Fruit fly (Drosophila melanogaster) whole organism, embryonic: ENCODE data around the gene CG14676.
A peak's percentile ranks its signal among the peaks of the same experiment; 100 is the strongest.

Experiments used
- Asciz ChIP-seq: fragments of 200-800 bp; sonication (Bioruptor generic); optimal IDR thresholded peaks from 2 replicates; lab custom pipeline; 2017; ENCODE audit warnings: missing biosample characterization, mild to moderate bottlenecking, missing genetic modification characterization, missing genetic modification reagents
- CG1024 ChIP-seq: fragments of 200-800 bp; sonication (Bioruptor generic); IDR thresholded peaks from 2 replicates; pipeline ENCODE4 v1.3.6; 2022; ENCODE audit warnings: missing biosample characterization, missing genetic modification characterization
- CG12104 ChIP-seq: fragments of 200-800 bp; sonication (Bioruptor generic); optimal IDR thresholded peaks from 3 replicates; lab custom pipeline; 2016; ENCODE audit warnings: missing biosample characterization, missing genetic modification characterization
- CG12299 ChIP-seq: fragments of 200-800 bp; sonication (Bioruptor generic); optimal IDR thresholded peaks from 2 replicates; lab custom pipeline; 2018; ENCODE audit warnings: missing biosample characterization, mild to moderate bottlenecking, missing genetic modification characterization
- CG1233 ChIP-seq: fragments of 200-800 bp; sonication (Bioruptor generic); optimal IDR thresholded peaks from 4 replicates; lab custom pipeline; 2018; ENCODE audit warnings: missing biosample characterization, mild to moderate bottlenecking, missing genetic modification characterization
- CG13424 ChIP-seq: fragments of 200-800 bp; sonication (Bioruptor generic); optimal IDR thresholded peaks from 2 replicates; lab custom pipeline; 2019; ENCODE audit warnings: missing biosample characterization, mild to moderate bottlenecking, missing genetic modification characterization, moderate library complexity
- CG13775 ChIP-seq: fragments of 200-800 bp; sonication (Bioruptor generic); optimal IDR thresholded peaks from 3 replicates; lab custom pipeline; 2017; ENCODE audit warnings: missing biosample characterization, mild to moderate bottlenecking, missing genetic modification characterization
- CG18011 ChIP-seq: fragments of 200-800 bp; sonication (Bioruptor generic); optimal IDR thresholded peaks from 2 replicates; lab custom pipeline; 2017; ENCODE audit warnings: missing biosample characterization, missing genetic modification characterization, mild to moderate bottlenecking, moderate library complexity, missing genotype
- CG18599 ChIP-seq: fragments of 200-800 bp; sonication (Bioruptor generic); optimal IDR thresholded peaks from 3 replicates; lab custom pipeline; 2017; ENCODE audit warnings: missing biosample characterization, missing genetic modification characterization, mild to moderate bottlenecking, moderate library complexity, missing genetic modification reagents
- CG2116 ChIP-seq: fragments of 200-800 bp; sonication (Bioruptor generic); optimal IDR thresholded peaks from 3 replicates; lab custom pipeline; 2018; ENCODE audit warnings: missing biosample characterization, mild to moderate bottlenecking, missing genetic modification characterization
- CG2889 ChIP-seq: fragments of 200-800 bp; sonication (Bioruptor generic); IDR thresholded peaks from 3 replicates; pipeline ENCODE4 v1.3.6; 2022; ENCODE audit warnings: missing biosample characterization, missing genetic modification characterization
- CG30403 ChIP-seq: fragments of 200-800 bp; sonication (Bioruptor generic); optimal IDR thresholded peaks from 3 replicates; lab custom pipeline; 2016; ENCODE audit warnings: missing biosample characterization, missing genetic modification characterization
- CG34376 ChIP-seq: fragments of 200-800 bp; sonication (Bioruptor generic); optimal IDR thresholded peaks from 2 replicates; lab custom pipeline; 2018; ENCODE audit warnings: missing biosample characterization, mild to moderate bottlenecking, missing genetic modification characterization
- CG34422 ChIP-seq: fragments of 200-800 bp; sonication (Bioruptor generic); IDR thresholded peaks from 3 replicates; pipeline ENCODE4 v1.3.6; 2022; ENCODE audit warnings: missing biosample characterization, missing genetic modification characterization
- CG3726 ChIP-seq: fragments of 200-800 bp; sonication (Bioruptor generic); IDR thresholded peaks from 3 replicates; pipeline ENCODE4, ENCODE4 v1.3.6; 2022; ENCODE audit warnings: missing biosample characterization, missing genetic modification characterization
- CG4424 ChIP-seq: fragments of 200-800 bp; sonication (Bioruptor generic); optimal IDR thresholded peaks from 3 replicates; lab custom pipeline; 2016; ENCODE audit warnings: missing biosample characterization, missing genetic modification characterization
- CG4617 ChIP-seq: fragments of 200-800 bp; sonication (Bioruptor generic); optimal IDR thresholded peaks from 3 replicates; lab custom pipeline; 2016; ENCODE audit warnings: missing biosample characterization, missing genetic modification characterization, borderline replicate concordance
- CG5953 ChIP-seq: fragments of 200-800 bp; sonication (Bioruptor generic); IDR thresholded peaks from 2 replicates; pipeline ENCODE4 v1.3.6; 2022; ENCODE audit warnings: missing biosample characterization, missing genetic modification characterization
- CG6854 ChIP-seq: fragments of 200-800 bp; sonication (Bioruptor generic); optimal IDR thresholded peaks from 3 replicates; lab custom pipeline; 2017; ENCODE audit warnings: missing biosample characterization, mild to moderate bottlenecking, missing genetic modification characterization
- D19A ChIP-seq: fragments of 200-800 bp; optimal IDR thresholded peaks from 3 replicates; lab custom pipeline; 2019; ENCODE audit warnings: missing biosample characterization, mild to moderate bottlenecking, missing genetic modification characterization, moderate library complexity
- Deaf1 ChIP-seq: fragments of 200-800 bp; optimal IDR thresholded peaks from 3 replicates; lab custom pipeline; 2019; ENCODE audit warnings: missing biosample characterization, mild to moderate bottlenecking, missing genetic modification characterization, moderate library complexity
- Dip3 ChIP-seq: fragments of 200-800 bp; sonication (Bioruptor generic); optimal IDR thresholded peaks from 3 replicates; lab custom pipeline; 2016; ENCODE audit warnings: missing biosample characterization, missing genetic modification characterization
- Doc3 ChIP-seq: fragments of 200-800 bp; sonication (Bioruptor generic); IDR thresholded peaks from 3 replicates; pipeline ENCODE4 v1.3.6; 2022; ENCODE audit warnings: missing biosample characterization, missing genetic modification characterization; ENCODE audit not compliant: partially characterized antibody
- HLH4C ChIP-seq: fragments of 200-800 bp; sonication (Bioruptor generic); IDR thresholded peaks from 3 replicates; pipeline ENCODE4 v1.3.6; 2022; ENCODE audit warnings: missing biosample characterization, missing genetic modification characterization; ENCODE audit not compliant: partially characterized antibody
- Hr78 ChIP-seq, 2 experiments: fragments of 200-800 bp in 1 of 2; fragments of >200 bp in 1 of 2; sonication (Bioruptor generic) in 1 of 2; optimal IDR thresholded peaks; 2 replicates each; lab custom pipeline; 2017 to 2019; ENCODE audit warnings: missing biosample characterization in 2 of 2, missing genetic modification characterization in 2 of 2, mild to moderate bottlenecking in 1 of 2, moderate library complexity in 1 of 2
- Jarid2 ChIP-seq: fragments of 200-800 bp; sonication (Bioruptor generic); optimal IDR thresholded peaks from 3 replicates; lab custom pipeline; 2017; ENCODE audit warnings: mild to moderate bottlenecking, missing biosample characterization, missing genetic modification reagents, missing genetic modification characterization
- Myb ChIP-seq: fragments of 200-800 bp; sonication (Bioruptor generic); optimal IDR thresholded peaks from 2 replicates; lab custom pipeline; 2016; ENCODE audit warnings: missing biosample characterization, missing genetic modification characterization
- NC2α ChIP-seq: fragments of 200-800 bp; sonication (Bioruptor generic); optimal IDR thresholded peaks from 2 replicates; lab custom pipeline; 2016; ENCODE audit warnings: missing biosample characterization, missing genetic modification characterization
- Sry-β ChIP-seq: fragments of 200-800 bp; sonication (Bioruptor generic); optimal IDR thresholded peaks from 2 replicates; lab custom pipeline; 2018; ENCODE audit warnings: missing biosample characterization, mild to moderate bottlenecking, missing genetic modification characterization, moderate library complexity
- Usf ChIP-seq: fragments of 200-800 bp; sonication (Bioruptor generic); optimal IDR thresholded peaks from 2 replicates; lab custom pipeline; 2017; ENCODE audit warnings: missing genotype, missing biosample characterization, missing genetic modification characterization
- ash1 ChIP-seq: fragments of 200-800 bp; sonication (Bioruptor generic); optimal IDR thresholded peaks from 2 replicates; lab custom pipeline; 2018; ENCODE audit warnings: missing biosample characterization, mild to moderate bottlenecking, missing genetic modification characterization
- chif ChIP-seq, 2 experiments: fragments of 200-800 bp; sonication (Bioruptor generic); optimal IDR thresholded peaks; 3 replicates each; lab custom pipeline; 2016; ENCODE audit warnings: missing biosample characterization in 2 of 2, missing genetic modification characterization in 2 of 2
- chm ChIP-seq: fragments of 200-800 bp; sonication (Bioruptor generic); IDR thresholded peaks from 2 replicates; pipeline ENCODE4 v1.3.6; 2022; ENCODE audit warnings: missing biosample characterization, missing genetic modification characterization
- chn ChIP-seq: fragments of 200-800 bp; sonication (Bioruptor generic); optimal IDR thresholded peaks from 2 replicates; lab custom pipeline; 2016; ENCODE audit warnings: missing biosample characterization, missing genetic modification characterization
- croc ChIP-seq: fragments of 200-800 bp; sonication (Bioruptor generic); conservative IDR thresholded peaks from 3 replicates; pipeline ENCODE4 v1.3.6; 2022; ENCODE audit warnings: missing biosample characterization, missing genetic modification characterization
- disco-r ChIP-seq: fragments of 200-800 bp; sonication (Bioruptor generic); optimal IDR thresholded peaks from 2 replicates; lab custom pipeline; 2016; ENCODE audit warnings: missing biosample characterization, missing genetic modification characterization
- ewg ChIP-seq: fragments of 200-800 bp; sonication (Bioruptor generic); optimal IDR thresholded peaks from 3 replicates; lab custom pipeline; 2017; ENCODE audit warnings: mild to moderate bottlenecking, missing biosample characterization, missing genetic modification reagents, missing genetic modification characterization
- eyg ChIP-seq: fragments of 200-800 bp; sonication (Bioruptor generic); optimal IDR thresholded peaks from 3 replicates; lab custom pipeline; 2016; ENCODE audit warnings: missing biosample characterization, missing genetic modification characterization
- gfzf ChIP-seq: fragments of 200-800 bp; sonication (Bioruptor generic); optimal IDR thresholded peaks from 2 replicates; lab custom pipeline; 2016; ENCODE audit warnings: missing biosample characterization, mild to moderate bottlenecking, missing genetic modification characterization, moderate library complexity
- grn ChIP-seq: fragments of 200-800 bp; sonication (Bioruptor generic); optimal IDR thresholded peaks from 3 replicates; lab custom pipeline; 2017; ENCODE audit warnings: missing biosample characterization, missing genetic modification characterization
- ind ChIP-seq: fragments of 200-800 bp; sonication (Bioruptor generic); optimal IDR thresholded peaks from 3 replicates; lab custom pipeline; 2016; ENCODE audit warnings: missing biosample characterization, missing genetic modification characterization
- ken ChIP-seq: fragments of 200-800 bp; sonication (Bioruptor generic); IDR thresholded peaks from 3 replicates; pipeline ENCODE4 v1.3.6; 2022; ENCODE audit warnings: missing biosample characterization, missing genetic modification characterization
- mirr ChIP-seq: fragments of 200-800 bp; sonication (Bioruptor generic); optimal IDR thresholded peaks from 3 replicates; lab custom pipeline; 2018; ENCODE audit warnings: missing biosample characterization, mild to moderate bottlenecking, missing genetic modification characterization
- odd ChIP-seq: fragments of 200-800 bp; sonication (Bioruptor generic); optimal IDR thresholded peaks from 2 replicates; lab custom pipeline; 2017; ENCODE audit warnings: missing biosample characterization, mild to moderate bottlenecking, missing genetic modification characterization
- peb ChIP-seq: fragments of 200-800 bp; sonication (Bioruptor generic); IDR thresholded peaks from 2 replicates; pipeline ENCODE4 v1.3.6; 2022; ENCODE audit warnings: missing biosample characterization, missing genetic modification characterization
- pros ChIP-seq: fragments of 200-800 bp; sonication (Bioruptor generic); optimal IDR thresholded peaks from 3 replicates; lab custom pipeline; 2019; ENCODE audit warnings: missing biosample characterization, mild to moderate bottlenecking, missing genetic modification characterization, moderate library complexity
- psq ChIP-seq: fragments of 200-800 bp; sonication (Bioruptor generic); optimal IDR thresholded peaks from 2 replicates; lab custom pipeline; 2017; ENCODE audit warnings: missing biosample characterization, missing genetic modification characterization
- sc ChIP-seq, 3 experiments: fragments of >200 bp in 2 of 3; fragments of 200-800 bp in 1 of 3; sonication (Bioruptor generic) in 1 of 3; optimal IDR thresholded peaks; 2 replicates in 2 of 3; 3 replicates in 1 of 3; lab custom pipeline; 2017; ENCODE audit warnings: mild to moderate bottlenecking in 1 of 3, missing biosample characterization in 1 of 3, missing genetic modification characterization in 1 of 3, missing genetic modification reagents in 1 of 3
- sens ChIP-seq: fragments of 200-800 bp; sonication (Bioruptor generic); peaks from one replicate; lab custom pipeline; 2016; ENCODE audit warnings: missing biosample characterization, missing genetic modification characterization

The CG14676 gene

dm6 chr3R:5862032-5862641 is 15.1 kb downstream of the CG14676 start, which contains the start of gene CG2017 (continued):
- TF ChIP-seq croc (no peak; the same call in 2 of the 3 replicates), gfzf (peak; percentile 92), Doc3 (no peak), Deaf1 (tag; lab: Kevin White, UChicago) (no peak), NC2α (GFP tag; lab: Kevin White, UChicago) (peak; percentile 35), CG5953 (GFP tag; lab: Robert Waterston, UW) (no peak), Asciz (GFP tag; lab: Kevin White, UChicago) (no peak), CG4617 (GFP tag; lab: Kevin White, UChicago) (peak; percentile 84), Myb (GFP tag; lab: Kevin White, UChicago) (peak; percentile 100), CG2889 (GFP tag; lab: Robert Waterston, UW) (no peak), CG4424 (GFP tag; lab: Kevin White, UChicago) (peak; percentile 38), Jarid2 (peak; percentile 0), chn (GFP tag; lab: Kevin White, UChicago) (peak; percentile 48), peb (GFP tag; lab: Robert Waterston, UW) (no peak), pros (no peak), mirr (peak; percentile 42), chm (GFP tag; lab: Robert Waterston, UW) (no peak), CG34376 (GFP tag; lab: Kevin White, UChicago) (peak; percentile 25), CG12299 (no peak), odd (GFP tag; lab: Kevin White, UChicago) (no peak), ind (peak; percentile 25), CG2116 (GFP tag; lab: Kevin White, UChicago) (peak; percentile 76), CG18599 (GFP tag; lab: Kevin White, UChicago) (peak; percentile 52), Hr78 (GFP tag; optimal IDR thresholded peaks at IDR 0.05; lab: Kevin White, UChicago) (no peak), ash1 (GFP tag; lab: Kevin White, UChicago) (peak; percentile 27), Sry-β (GFP tag; lab: Kevin White, UChicago) (peak; percentile 51), CG12104 (GFP tag; lab: Kevin White, UChicago) (no peak), ken (GFP tag; lab: Robert Waterston, UW) (peak; percentile 69; the same call in 2 of the 3 replicates), CG1024 (no peak), CG1233 (GFP tag; lab: Kevin White, UChicago) (peak; percentile 29), ewg (GFP tag; lab: Kevin White, UChicago) (peak; percentile 44), CG13424 (tag; lab: Kevin White, UChicago) (no peak), CG30403 (peak; percentile 26), CG34422 (GFP tag; lab: Robert Waterston, UW) (peak; percentile 75), CG13775 (GFP tag; lab: Kevin White, UChicago) (peak; percentile 8), chif (GFP tag; optimal IDR thresholded peaks at IDR 0.05; lab: Kevin White, UChicago) (peak; percentile 45 to 51), sens (peak; percentile 82), Dip3 (GFP tag; lab: Kevin White, UChicago) (peak; percentile 52), sc (optimal IDR thresholded peaks at IDR 0.05; lab: Kevin White, UChicago) (no peak), sc (GFP tag; optimal IDR thresholded peaks at IDR 0.05; lab: Kevin White, UChicago) (no peak), CG6854 (no peak), eyg (GFP tag; lab: Kevin White, UChicago) (peak; percentile 2), grn (GFP tag; lab: Kevin White, UChicago) (no peak), psq (no peak), CG18011 (GFP tag; lab: Kevin White, UChicago) (no peak), CG3726 (GFP tag; lab: Robert Waterston, UW) (0 out of 3 replicates have a peak, but pooled peaks have one; percentile 11), HLH4C (GFP tag; lab: Robert Waterston, UW) (no peak), D19A (tag; lab: Kevin White, UChicago) (no peak), Usf (GFP tag; lab: Kevin White, UChicago) (peak; percentile 2), disco-r (peak; percentile 18)
